Worm (Caenorhabditis elegans): ENCODE results near the gene K10C8.4.
A peak's percentile ranks its signal among the peaks of the same experiment; 100 is the strongest.

- TF ChIP-seq ztf-26 (tag; optimal IDR thresholded peaks at IDR 0.05) (no peak), unc-130 (GFP tag; optimal IDR thresholded peaks at IDR 0.05) (peak; percentile 53), egrh-3 (GFP tag; IDR thresholded peaks at IDR 0.05) (no peak)
Measured at ce11 chrV:12659426-12659825, 36.6 kb upstream of the K10C8.4 start, which contains the start of gene ccch-3.
